Fruit fly (Drosophila melanogaster) whole organism, prepupa: Measurements from ENCODE around the gene CG9777.

Experiments used
- CG11294 ChIP-seq: fragments of 200-800 bp; sonication (Bioruptor generic); IDR thresholded peaks from 2 replicates; pipeline ENCODE4 v1.3.6; 2022; ENCODE audit warnings: missing biosample characterization, missing genetic modification characterization
- CG1621 ChIP-seq: fragments of 200-800 bp; sonication (Bioruptor generic); optimal IDR thresholded peaks from 3 replicates; lab custom pipeline; 2018; ENCODE audit warnings: missing biosample characterization, mild to moderate bottlenecking, missing genetic modification characterization
- CG32006 ChIP-seq: fragments of 200-800 bp; sonication (Bioruptor generic); optimal IDR thresholded peaks from 3 replicates; lab custom pipeline; 2017; ENCODE audit warnings: missing biosample characterization, mild to moderate bottlenecking, missing genetic modification characterization
- Hr4 ChIP-seq: fragments of 200-800 bp; sonication (Bioruptor generic); optimal IDR thresholded peaks from 3 replicates; lab custom pipeline; 2016; ENCODE audit warnings: missing biosample characterization, missing genetic modification characterization
- Met ChIP-seq: fragments of 200-800 bp; sonication (Bioruptor generic); optimal IDR thresholded peaks from 3 replicates; lab custom pipeline; 2016; ENCODE audit warnings: missing biosample characterization, missing genetic modification characterization
- achi ChIP-seq: fragments of 200-800 bp; sonication (Bioruptor generic); optimal IDR thresholded peaks from 3 replicates; lab custom pipeline; 2016; ENCODE audit warnings: missing biosample characterization, missing genetic modification characterization
- dac ChIP-seq: fragments of 200-800 bp; sonication (Bioruptor generic); optimal IDR thresholded peaks from 2 replicates; lab custom pipeline; 2017; ENCODE audit warnings: missing biosample characterization, mild to moderate bottlenecking, missing genetic modification characterization
- dsx ChIP-seq: fragments of 200-800 bp; optimal IDR thresholded peaks from 3 replicates; lab custom pipeline; 2019; ENCODE audit warnings: missing biosample characterization, mild to moderate bottlenecking, missing genetic modification characterization, moderate library complexity; ENCODE audit not compliant: poor library complexity, severe bottlenecking
- fkh ChIP-seq: fragments of 200-800 bp; sonication (Bioruptor generic); optimal IDR thresholded peaks from 3 replicates; lab custom pipeline; 2017; ENCODE audit warnings: missing biosample characterization, mild to moderate bottlenecking, missing genetic modification characterization, moderate library complexity
- pdm3 ChIP-seq: fragments of 200-800 bp; sonication (Bioruptor generic); optimal IDR thresholded peaks from 3 replicates; lab custom pipeline; 2016; ENCODE audit warnings: missing biosample characterization, missing genetic modification characterization
- salr ChIP-seq, 2 experiments: fragments of 200-800 bp; sonication (Bioruptor generic); optimal IDR thresholded peaks; 3 replicates each; lab custom pipeline; 2016 to 2018; ENCODE audit warnings: missing biosample characterization in 2 of 2, missing genetic modification characterization in 2 of 2, mild to moderate bottlenecking in 1 of 2
- ss ChIP-seq, 2 experiments: fragments of 200-800 bp; sonication (Bioruptor generic); optimal IDR thresholded peaks; 2 replicates in 1 of 2; 3 replicates in 1 of 2; lab custom pipeline; 2017 to 2018; ENCODE audit warnings: mild to moderate bottlenecking in 2 of 2, missing biosample characterization in 2 of 2, missing genetic modification characterization in 2 of 2, moderate library complexity in 1 of 2
- topi ChIP-seq: fragments of 200-800 bp; sonication (Bioruptor generic); optimal IDR thresholded peaks from 3 replicates; lab custom pipeline; 2016; ENCODE audit warnings: missing biosample characterization, missing genetic modification characterization

dm6 chrX:16586178-16586890, 45.7 kb downstream of the CG9777 start:
- no peak for TF ChIP-seq dsx (GFP tag; lab: Kevin White, UChicago)
- TF ChIP-seq Hr4 (GFP tag; lab: Kevin White, UChicago) = no peak
- TF ChIP-seq CG1621 (tag; lab: Kevin White, UChicago) = no peak
- TF ChIP-seq CG11294 = no peak
- no peak for TF ChIP-seq achi (GFP tag; lab: Kevin White, UChicago)
- TF ChIP-seq dac (GFP tag; lab: Kevin White, UChicago) = no peak
- TF ChIP-seq Met (GFP tag; lab: Kevin White, UChicago) = no peak
- no peak for TF ChIP-seq CG32006
- TF ChIP-seq topi (GFP tag; lab: Kevin White, UChicago) = no peak
- no peak for TF ChIP-seq salr (GFP tag; optimal IDR thresholded peaks at IDR 0.05; lab: Kevin White, UChicago)
- TF ChIP-seq ss (GFP tag; optimal IDR thresholded peaks at IDR 0.05; lab: Kevin White, UChicago) = peak; percentile 30 to 65
- TF ChIP-seq pdm3 (GFP tag; lab: Kevin White, UChicago) = no peak
- no peak for TF ChIP-seq fkh (GFP tag; lab: Kevin White, UChicago)
